Worm (Caenorhabditis elegans): ENCODE data around the gene xpd-1.
"Not testable (repeated sequence)": the region's sequence is repeated elsewhere in the genome, so short reads cannot be mapped to it uniquely, and the experiment has no call there.

Gene xpd-1

ce11 chrIII:298456-298855, 33.6 kb downstream of the xpd-1 start, which contains the start of gene ads-1:
TSS of gene ads-1 (minus strand) at chrIII:298556.
- TF ChIP-seq madf-10 (tag; optimal IDR thresholded peaks at IDR 0.05) = no peak
- no peak for TF ChIP-seq unc-62 (GFP tag; optimal IDR thresholded peaks at IDR 0.05)
- no peak for TF ChIP-seq lin-54 (GFP tag; optimal IDR thresholded peaks at IDR 0.05)
- no peak for TF ChIP-seq ccch-3 (GFP tag; optimal IDR thresholded peaks at IDR 0.05)
- no peak for TF ChIP-seq mel-28 (tag; optimal IDR thresholded peaks at IDR 0.05; ENCODE audit: borderline replicate concordance)
- TF ChIP-seq let-607 (tag; optimal IDR thresholded peaks at IDR 0.05) = no peak
- TF ChIP-seq ceh-58 (GFP tag; IDR thresholded peaks at IDR 0.05) = no peak
- TF ChIP-seq madf-6 (GFP tag; IDR thresholded peaks at IDR 0.05) = no peak
- no peak for TF ChIP-seq nhr-120 (GFP tag; IDR thresholded peaks at IDR 0.05)
- no peak for TF ChIP-seq sdz-38 (tag; optimal IDR thresholded peaks at IDR 0.05)
- TF ChIP-seq F52B5.7 (tag; optimal IDR thresholded peaks at IDR 0.05) = no peak

ce11 chrIII:299220-299619, 34.3 kb downstream of the xpd-1 start:
- TF ChIP-seq tlf-1 (GFP tag; optimal IDR thresholded peaks at IDR 0.05) (no peak), nhr-80 (tag; optimal IDR thresholded peaks at IDR 0.05) (peak; percentile 65)

ce11 chrIII:302510-302909, 37.6 kb downstream of the xpd-1 start:
- TF ChIP-seq lin-26 (GFP tag; IDR thresholded peaks at IDR 0.05) = peak; percentile 81
- TF ChIP-seq B0261.1 (tag; optimal IDR thresholded peaks at IDR 0.05) = peak; percentile 25
- TF ChIP-seq hmg-1.2 (GFP tag; IDR thresholded peaks at IDR 0.05) = peak; percentile 15; the same call in 1 of the 2 replicates
- peak; percentile 13; the same call in 1 of the 2 replicates for TF ChIP-seq madf-6 (GFP tag; IDR thresholded peaks at IDR 0.05)
- not testable (repeated sequence) for TF ChIP-seq rpc-1 (optimal IDR thresholded peaks at IDR 0.05)
- TF ChIP-seq rpc-1 (tag; optimal IDR thresholded peaks at IDR 0.05) = peak; percentile 48
- TF ChIP-seq tbp1 (GFP tag; optimal IDR thresholded peaks at IDR 0.05) = peak; percentile 72

ce11 chrIII:304564-304963, 39.7 kb downstream of the xpd-1 start:
- no peak for TF ChIP-seq unc-130 (GFP tag; optimal IDR thresholded peaks at IDR 0.05)
- TF ChIP-seq lin-40 (tag; optimal IDR thresholded peaks at IDR 0.05) = no peak
- peak; percentile 56; the same call in 1 of the 2 replicates for TF ChIP-seq hmg-1.2 (GFP tag; IDR thresholded peaks at IDR 0.05)

ce11 chrIII:311174-311573, 46.3 kb downstream of the xpd-1 start:
- no peak for TF ChIP-seq gei-17 (GFP tag; optimal IDR thresholded peaks at IDR 0.05)
- TF ChIP-seq Y79H2A.3 (GFP tag; conservative IDR thresholded peaks at IDR 0.05) = no peak
- TF ChIP-seq F55B11.4 (tag; optimal IDR thresholded peaks at IDR 0.05; ENCODE audit: borderline replicate concordance, insufficient read depth) = no peak
- TF ChIP-seq ceh-27 (GFP tag; optimal IDR thresholded peaks at IDR 0.05) = no peak
- TF ChIP-seq nhr-27 (tag; optimal IDR thresholded peaks at IDR 0.05) = no peak
- TF ChIP-seq die-1 (tag; optimal IDR thresholded peaks at IDR 0.05) = no peak
- TF ChIP-seq F39B2.1 (GFP tag; IDR thresholded peaks at IDR 0.05) = no peak
- TF ChIP-seq Y53F4B.3 (GFP tag; IDR thresholded peaks at IDR 0.05) = no peak
- peak; percentile 28 for TF ChIP-seq lsl-1 (GFP tag; optimal IDR thresholded peaks at IDR 0.05)
- TF ChIP-seq zfh-2 (GFP tag; conservative IDR thresholded peaks at IDR 0.05) = no peak
- no peak for TF ChIP-seq ZK185.1 (tag; optimal IDR thresholded peaks at IDR 0.05; ENCODE audit: poor library complexity, severe bottlenecking)
- TF ChIP-seq xnd-1 (tag; optimal IDR thresholded peaks at IDR 0.05) = peak; percentile 64
- TF ChIP-seq fkh-3 (tag; optimal IDR thresholded peaks at IDR 0.05) = no peak
- TF ChIP-seq madf-6 (GFP tag; IDR thresholded peaks at IDR 0.05) = peak; percentile 88
- TF ChIP-seq ceh-91 (GFP tag; IDR thresholded peaks at IDR 0.05) = no peak
- no peak for TF ChIP-seq somi-1 (GFP tag; optimal IDR thresholded peaks at IDR 0.05)
- no peak for TF ChIP-seq nfya-1 (tag; optimal IDR thresholded peaks at IDR 0.05; ENCODE audit: borderline replicate concordance, insufficient read depth)
- TF ChIP-seq madf-8 (GFP tag; conservative IDR thresholded peaks at IDR 0.05) = peak; percentile 77
- TF ChIP-seq hrde-1 (tag; optimal IDR thresholded peaks at IDR 0.05; ENCODE audit: borderline replicate concordance) = no peak
- no peak for TF ChIP-seq Y67H2A.10 (GFP tag; conservative IDR thresholded peaks at IDR 0.05)
- TF ChIP-seq rpc-1 (optimal IDR thresholded peaks at IDR 0.05) = no peak
- no peak for TF ChIP-seq rpc-1 (tag; optimal IDR thresholded peaks at IDR 0.05)
- TF ChIP-seq efl-1 (GFP tag; optimal IDR thresholded peaks at IDR 0.05) = peak; percentile 16
- 0 out of 2 replicates have a peak, but pooled peaks have one; percentile 6 for TF ChIP-seq hmg-1.2 (GFP tag; IDR thresholded peaks at IDR 0.05)
